Worm (Caenorhabditis elegans) whole organism, L3 larva: ENCODE data around the gene C07A9.5.

Experiments used
- ZK546.5 ChIP-seq: sonication (generic microtip); optimal IDR thresholded peaks from 2 replicates; lab custom pipeline; 2017; ENCODE audit warnings: missing biosample characterization, missing genetic modification characterization
- ama-1 ChIP-seq: fragments of 150-350 bp; optimal IDR thresholded peaks from 2 replicates; lab custom pipeline; 2018
- ceh-16 ChIP-seq: sonication (generic microtip); optimal IDR thresholded peaks from 2 replicates; lab custom pipeline; 2017; ENCODE audit warnings: missing biosample characterization, missing genetic modification characterization
- ceh-9 ChIP-seq: sonication (generic microtip); optimal IDR thresholded peaks from 2 replicates; lab custom pipeline; 2018; ENCODE audit warnings: missing biosample characterization, missing genetic modification characterization
- daf-12 ChIP-seq: fragments of 150-350 bp; optimal IDR thresholded peaks from 2 replicates; lab custom pipeline; 2014; ENCODE audit warnings: missing biosample characterization, missing genetic modification reagents, missing genetic modification characterization
- egl-5 ChIP-seq: fragments of 150-350 bp; optimal IDR thresholded peaks from 2 replicates; lab custom pipeline; 2017; ENCODE audit warnings: missing biosample characterization, missing genetic modification reagents, missing genetic modification characterization, inconsistent platforms
- elt-1 ChIP-seq: fragments of 150-350 bp; optimal IDR thresholded peaks from 2 replicates; lab custom pipeline; 2014; ENCODE audit warnings: missing biosample characterization, missing genetic modification characterization
- elt-3 ChIP-seq, 3 experiments: fragments of 150-350 bp in 1 of 3; sonication (generic microtip) in 2 of 3; optimal IDR thresholded peaks; 2 replicates in 2 of 3; 4 replicates in 1 of 3; lab custom pipeline; 2014 to 2017; ENCODE audit warnings: missing biosample characterization in 3 of 3, missing genetic modification characterization in 3 of 3
- eor-1 ChIP-seq, 2 experiments: fragments of 150-350 bp; optimal IDR thresholded peaks; 2 replicates each; lab custom pipeline; 2014 to 2018; ENCODE audit warnings: missing biosample characterization in 2 of 2, missing genetic modification characterization in 2 of 2
- fkh-10 ChIP-seq: sonication (generic microtip); optimal IDR thresholded peaks from 2 replicates; lab custom pipeline; 2017; ENCODE audit warnings: missing biosample characterization, missing genetic modification reagents, missing genetic modification characterization
- hmg-11 ChIP-seq: sonication (generic microtip); optimal IDR thresholded peaks from 2 replicates; lab custom pipeline; 2016; ENCODE audit warnings: missing genetic modification characterization, missing compliant biosample characterization
- jun-1 ChIP-seq: fragments of 150-350 bp; optimal IDR thresholded peaks from 2 replicates; lab custom pipeline; 2014; ENCODE audit warnings: missing biosample characterization, missing genetic modification reagents, missing genetic modification characterization
- lin-15B ChIP-seq: fragments of 150-350 bp; optimal IDR thresholded peaks from 2 replicates; lab custom pipeline; 2014; ENCODE audit warnings: missing biosample characterization, missing genetic modification characterization
- lin-39 ChIP-seq: fragments of 150-350 bp; optimal IDR thresholded peaks from 2 replicates; lab custom pipeline; 2018; ENCODE audit warnings: missing biosample characterization, missing genetic modification reagents, missing genetic modification characterization
- lsy-12 ChIP-seq: sonication (generic microtip); optimal IDR thresholded peaks from 2 replicates; lab custom pipeline; 2016; ENCODE audit warnings: mild to moderate bottlenecking, missing genetic modification characterization, missing compliant biosample characterization
- mdl-1 ChIP-seq: fragments of 150-350 bp; optimal IDR thresholded peaks from 2 replicates; lab custom pipeline; 2014; ENCODE audit warnings: missing biosample characterization, missing genetic modification characterization
- nfya-1 ChIP-seq: sonication (generic microtip); optimal IDR thresholded peaks from 2 replicates; lab custom pipeline; 2017; ENCODE audit warnings: missing genetic modification characterization, mild to moderate bottlenecking, missing compliant biosample characterization, antibody characterized with exemption, moderate library complexity; ENCODE audit not compliant: insufficient read depth
- nhr-11 ChIP-seq: fragments of 150-350 bp; optimal IDR thresholded peaks from 2 replicates; lab custom pipeline; 2014; ENCODE audit warnings: missing biosample characterization, missing genetic modification characterization
- nhr-23 ChIP-seq: fragments of 150-350 bp; optimal IDR thresholded peaks from 2 replicates; lab custom pipeline; 2014; ENCODE audit warnings: missing biosample characterization, missing genetic modification reagents, missing genetic modification characterization
- nhr-237 ChIP-seq: fragments of 150-350 bp; optimal IDR thresholded peaks from 2 replicates; lab custom pipeline; 2014; ENCODE audit warnings: missing biosample characterization, missing genetic modification characterization
- nhr-25 ChIP-seq: sonication (generic microtip); optimal IDR thresholded peaks from 2 replicates; lab custom pipeline; 2017; ENCODE audit warnings: missing biosample characterization, missing genetic modification characterization
- nhr-28 ChIP-seq: fragments of 150-350 bp; optimal IDR thresholded peaks from 2 replicates; lab custom pipeline; 2014; ENCODE audit warnings: missing biosample characterization, missing genetic modification characterization
- nhr-43 ChIP-seq: sonication (generic microtip); optimal IDR thresholded peaks from 2 replicates; lab custom pipeline; 2016; ENCODE audit warnings: mild to moderate bottlenecking, missing genetic modification characterization, missing compliant biosample characterization; ENCODE audit not compliant: poor library complexity, severe bottlenecking
- nhr-67 ChIP-seq: fragments of 150-350 bp; optimal IDR thresholded peaks from 2 replicates; lab custom pipeline; 2014; ENCODE audit warnings: missing biosample characterization, missing genetic modification characterization
- nhr-77 ChIP-seq: fragments of 150-350 bp; optimal IDR thresholded peaks from 2 replicates; lab custom pipeline; 2014; ENCODE audit warnings: missing biosample characterization, missing genetic modification characterization
- pqm-1 ChIP-seq: fragments of 150-350 bp; optimal IDR thresholded peaks from 2 replicates; lab custom pipeline; 2017; ENCODE audit warnings: missing biosample characterization, missing genetic modification characterization, inconsistent platforms
- sea-2 ChIP-seq: fragments of 150-350 bp; sonication (generic microtip); optimal IDR thresholded peaks from 4 replicates; lab custom pipeline; 2014; ENCODE audit warnings: missing biosample characterization, missing genetic modification reagents, missing genetic modification characterization
- skn-1 ChIP-seq: fragments of 150-350 bp; optimal IDR thresholded peaks from 2 replicates; lab custom pipeline; 2014; ENCODE audit warnings: missing biosample characterization, missing genetic modification characterization
- tbx-2 ChIP-seq: sonication (generic microtip); optimal IDR thresholded peaks from 2 replicates; lab custom pipeline; 2016; ENCODE audit warnings: mild to moderate bottlenecking, missing genetic modification characterization, missing compliant biosample characterization
- unc-39 ChIP-seq: sonication (generic microtip); optimal IDR thresholded peaks from 4 replicates; lab custom pipeline; 2017; ENCODE audit warnings: missing biosample characterization, missing genetic modification characterization
- unc-62 ChIP-seq: fragments of 150-350 bp; sonication (generic microtip); optimal IDR thresholded peaks from 4 replicates; lab custom pipeline; 2014; ENCODE audit warnings: missing biosample characterization, missing genetic modification reagents, missing genetic modification characterization
- ztf-11 ChIP-seq: fragments of 150-350 bp; optimal IDR thresholded peaks from 2 replicates; lab custom pipeline; 2014; ENCODE audit warnings: missing biosample characterization, missing genetic modification characterization

Gene C07A9.5

DNA sequence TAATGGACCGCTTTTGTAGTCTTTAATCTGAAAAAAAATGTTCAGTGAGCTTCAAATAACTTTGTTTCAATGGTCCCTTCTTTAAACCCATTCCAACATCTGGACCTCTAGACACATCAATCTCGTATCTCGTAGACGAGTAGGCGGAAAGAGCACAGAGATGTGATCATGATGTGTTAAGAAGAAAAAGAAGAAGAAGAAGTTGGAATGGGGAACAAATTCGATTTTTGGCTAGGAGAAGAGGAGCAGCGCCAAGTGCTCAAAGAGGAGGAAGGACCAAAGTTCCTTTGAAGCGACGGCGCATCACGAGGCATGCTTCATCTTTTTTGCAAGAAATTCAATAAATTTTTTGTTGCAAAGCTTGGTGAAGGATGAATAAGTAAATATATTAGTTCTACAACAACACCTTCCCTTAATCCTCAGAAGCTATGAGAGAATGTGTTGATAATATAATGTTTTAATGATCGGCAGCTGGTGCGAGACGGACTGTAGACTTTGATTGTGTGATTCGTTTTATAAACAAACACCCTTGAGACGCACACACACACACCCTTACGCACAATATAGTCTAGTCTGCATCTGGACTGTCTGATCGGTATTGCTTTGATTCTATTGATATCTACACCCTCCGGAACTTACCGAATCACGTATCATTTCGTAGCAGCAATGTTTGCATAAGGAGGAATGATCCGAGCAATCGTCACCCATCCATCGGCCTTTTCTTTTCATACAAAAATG lies 18.0 kb downstream of the C07A9.5 start:
- no peak for TF ChIP-seq nhr-28 (tag; lab: Kevin White, UChicago)
- no peak for TF ChIP-seq daf-12
- no peak for TF ChIP-seq nhr-11 (tag; lab: Kevin White, UChicago)
- peak; percentile 43 for TF ChIP-seq nfya-1 (tag; lab: Kevin White, UChicago)
- TF ChIP-seq ceh-16: no peak
- TF ChIP-seq lin-39 (tag; lab: Kevin White, UChicago): peak; percentile 49
- TF ChIP-seq fkh-10: peak; percentile 88
- TF ChIP-seq lin-15B (tag; lab: Kevin White, UChicago): no peak
- TF ChIP-seq elt-3 (tag; optimal IDR thresholded peaks at IDR 0.05; lab: Kevin White, UChicago): no peak
- TF ChIP-seq ceh-9 (tag; lab: Kevin White, UChicago): no peak
- TF ChIP-seq nhr-237: no peak
- no peak for TF ChIP-seq mdl-1

DNA sequence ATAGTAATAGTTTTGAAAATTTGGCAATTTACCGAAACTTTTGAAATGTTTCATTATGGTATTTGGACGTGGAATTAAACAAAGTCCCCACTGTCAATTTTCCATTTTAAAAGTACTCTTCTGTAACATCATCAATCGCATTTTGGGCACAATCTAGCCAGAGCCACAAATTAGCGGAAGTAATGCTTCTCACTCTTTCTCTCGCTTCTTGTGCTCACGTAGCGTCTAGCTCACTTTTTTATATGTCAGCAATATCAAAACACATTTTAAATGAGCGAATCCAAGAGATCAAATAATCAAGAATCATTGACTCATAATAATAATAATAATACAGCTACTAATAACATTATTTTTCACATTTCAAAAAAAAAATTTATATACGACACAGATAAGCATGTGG lies 18.7 kb downstream of the C07A9.5 start:
- TF ChIP-seq nhr-77 (tag; lab: Kevin White, UChicago) (no peak), unc-62 (GFP tag; lab: Kevin White, UChicago) (no peak), nhr-67 (tag; lab: Kevin White, UChicago) (no peak), lin-15B (tag; lab: Kevin White, UChicago) (no peak), sea-2 (GFP tag; lab: Kevin White, UChicago) (no peak), ztf-11 (tag; lab: Kevin White, UChicago) (no peak), pqm-1 (tag; lab: Kevin White, UChicago) (no peak), elt-1 (tag; lab: Kevin White, UChicago) (no peak), lsy-12 (tag; lab: Kevin White, UChicago) (no peak), lin-39 (tag; lab: Kevin White, UChicago) (no peak), eor-1 (tag; optimal IDR thresholded peaks at IDR 0.05; lab: Kevin White, UChicago) (no peak)

DNA sequence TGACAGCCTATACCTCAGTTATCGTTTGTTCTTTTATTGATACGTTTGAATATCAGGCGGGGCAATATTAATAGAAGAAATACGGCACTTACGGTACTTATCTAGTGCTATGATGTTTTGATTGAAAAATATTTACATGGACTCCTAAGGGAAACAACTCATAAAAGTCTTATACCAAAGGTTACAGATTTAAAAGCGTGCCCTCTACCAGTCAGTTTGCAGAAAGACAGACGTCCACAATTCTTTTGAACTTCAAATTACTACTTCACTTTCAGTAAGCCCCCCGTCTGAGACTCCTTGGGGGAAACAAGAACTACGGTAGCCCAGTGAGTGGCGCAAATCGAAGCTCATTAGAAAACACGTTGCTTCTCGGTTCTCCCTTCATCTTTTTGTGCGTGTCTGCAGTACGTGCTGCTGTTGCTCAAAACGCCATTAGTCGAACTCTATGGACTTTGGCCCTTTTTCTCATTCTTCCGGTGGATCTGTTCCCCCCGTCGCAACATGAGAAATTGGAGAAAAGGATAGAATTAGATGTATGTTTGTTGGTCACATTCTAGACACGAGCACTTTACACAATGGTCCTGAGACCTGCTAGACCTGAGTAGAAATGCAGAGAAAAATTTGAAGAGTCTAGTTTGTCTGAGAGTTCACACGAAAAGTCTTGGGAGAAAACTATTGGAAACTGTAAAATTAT lies 20.2 kb downstream of the C07A9.5 start:
- no peak for TF ChIP-seq ceh-16
- TF ChIP-seq sea-2 (GFP tag; lab: Kevin White, UChicago): no peak
- TF ChIP-seq nfya-1 (tag; lab: Kevin White, UChicago): peak; percentile 47
- no peak for TF ChIP-seq ztf-11 (tag; lab: Kevin White, UChicago)
- no peak for TF ChIP-seq jun-1 (tag; lab: Kevin White, UChicago)
- TF ChIP-seq nhr-25 (tag; lab: Kevin White, UChicago): no peak
- peak; percentile 58 for TF ChIP-seq lin-39 (tag; lab: Kevin White, UChicago)
- peak; percentile 5 for TF ChIP-seq lin-15B (tag; lab: Kevin White, UChicago)
- no peak for TF ChIP-seq lsy-12 (tag; lab: Kevin White, UChicago)
- no peak for TF ChIP-seq ZK546.5 (tag; lab: Kevin White, UChicago)

- TF ChIP-seq nhr-25 (tag; lab: Kevin White, UChicago) (peak; percentile 53), lsy-12 (tag; lab: Kevin White, UChicago) (no peak), jun-1 (tag; lab: Kevin White, UChicago) (no peak), nhr-43 (tag; lab: Kevin White, UChicago) (peak; percentile 61), nhr-23 (tag; lab: Kevin White, UChicago) (peak; percentile 69), hmg-11 (peak; percentile 34)
Observed at ce11 chrIII:9661119-9661518, 21.5 kb downstream of the C07A9.5 start.

DNA sequence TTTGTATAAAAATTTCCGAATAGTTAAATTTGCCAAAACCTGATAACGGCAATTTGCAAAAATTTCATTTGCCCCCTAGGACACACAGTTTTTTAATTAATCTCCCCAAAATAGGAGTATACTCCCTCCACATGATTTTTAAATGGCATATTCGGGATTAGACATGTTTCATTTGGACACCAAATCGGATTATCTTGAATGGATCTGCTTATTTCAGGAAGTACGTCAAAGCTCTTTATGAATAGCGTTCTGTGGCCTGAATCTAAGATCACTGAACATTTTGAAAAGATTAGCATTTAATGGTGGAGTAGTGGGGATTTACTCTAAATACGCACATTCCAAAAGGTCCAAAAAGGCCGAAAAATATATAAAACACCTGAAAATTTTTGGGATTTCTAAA lies 24.1 kb downstream of the C07A9.5 start:
- no peak for TF ChIP-seq egl-5
- no peak for TF ChIP-seq nhr-11 (tag; lab: Kevin White, UChicago)
- TF ChIP-seq fkh-10: no peak
- TF ChIP-seq nhr-23 (tag; lab: Kevin White, UChicago): no peak
- TF ChIP-seq ceh-16: no peak
- TF ChIP-seq nhr-28 (tag; lab: Kevin White, UChicago): no peak
- no peak for TF ChIP-seq daf-12
- TF ChIP-seq elt-3 (tag; optimal IDR thresholded peaks at IDR 0.05; lab: Kevin White, UChicago): no peak
- TF ChIP-seq skn-1: no peak
- no peak for TF ChIP-seq hmg-11
- no peak for TF ChIP-seq tbx-2 (tag; lab: Kevin White, UChicago)
- no peak for TF ChIP-seq jun-1 (tag; lab: Kevin White, UChicago)
- no peak for TF ChIP-seq unc-39 (tag; lab: Kevin White, UChicago)
- TF ChIP-seq ama-1 (lab: Kevin White, UChicago): no peak
